Worm (Caenorhabditis elegans) whole organism, L4/young adult: ENCODE results near the gene Y22D7AL.7.

Experiments
- W03F9.2 ChIP-seq: fragments of 150-350 bp; optimal IDR thresholded peaks from 2 replicates; lab custom pipeline; 2014; ENCODE audit warnings: missing biosample characterization, missing genetic modification characterization
- dao-5 ChIP-seq: sonication (generic microtip); optimal IDR thresholded peaks from 2 replicates; lab custom pipeline; 2016; ENCODE audit warnings: missing genotype, missing genetic modification characterization, moderate library complexity, missing compliant biosample characterization
- him-1 ChIP-seq: sonication (generic microtip); optimal IDR thresholded peaks from 2 replicates; lab custom pipeline; 2016; ENCODE audit warnings: missing genotype, missing genetic modification reagents, missing genetic modification characterization, missing compliant biosample characterization

Y22D7AL.7 gene

ce11 chrIII:1579001-1579400 is 2.5 kb downstream of the Y22D7AL.7 start:
- no peak for TF ChIP-seq him-1 (tag; lab: Kevin White, UChicago)
- no peak for TF ChIP-seq dao-5 (tag; lab: Kevin White, UChicago)
- no peak for TF ChIP-seq W03F9.2

- no peak for TF ChIP-seq W03F9.2
Measured at ce11 chrIII:1580142-1580541, 3.6 kb downstream of the Y22D7AL.7 start.

- TF ChIP-seq W03F9.2 (no peak), him-1 (tag; lab: Kevin White, UChicago) (no peak), dao-5 (tag; lab: Kevin White, UChicago) (no peak)
Measured at ce11 chrIII:1583529-1583928, 7.0 kb downstream of the Y22D7AL.7 start.

- TF ChIP-seq dao-5 (tag; lab: Kevin White, UChicago) (no peak), W03F9.2 (no peak), him-1 (tag; lab: Kevin White, UChicago) (no peak)
Measured at ce11 chrIII:1584216-1584715, 7.7 kb downstream of the Y22D7AL.7 start.

- TF ChIP-seq dao-5 (tag; lab: Kevin White, UChicago) (no peak), him-1 (tag; lab: Kevin White, UChicago) (no peak), W03F9.2 (no peak)
Measured at ce11 chrIII:1591681-1592080, 15.1 kb downstream of the Y22D7AL.7 start.

ce11 chrIII:1598927-1599326 is 22.4 kb downstream of the Y22D7AL.7 start:
- TF ChIP-seq W03F9.2 = no peak
- TF ChIP-seq him-1 (tag; lab: Kevin White, UChicago) = no peak
- no peak for TF ChIP-seq dao-5 (tag; lab: Kevin White, UChicago)

ce11 chrIII:1600670-1601194 is 24.2 kb downstream of the Y22D7AL.7 start, which contains the start of gene sms-3:
TSS of gene sms-3 (minus strand) at chrIII:1601144.
- no peak for TF ChIP-seq W03F9.2

ce11 chrIII:1601464-1602169 is 25.1 kb downstream of the Y22D7AL.7 start:
- TF ChIP-seq W03F9.2 (no peak), him-1 (tag; lab: Kevin White, UChicago) (no peak), dao-5 (tag; lab: Kevin White, UChicago) (peak; percentile 24)

ce11 chrIII:1602682-1603081 is 26.1 kb downstream of the Y22D7AL.7 start:
- TF ChIP-seq dao-5 (tag; lab: Kevin White, UChicago) (no peak), him-1 (tag; lab: Kevin White, UChicago) (no peak), W03F9.2 (no peak)

- TF ChIP-seq him-1 (tag; lab: Kevin White, UChicago) (no peak), W03F9.2 (no peak), dao-5 (tag; lab: Kevin White, UChicago) (no peak)
Measured at ce11 chrIII:1603776-1604175, 27.2 kb downstream of the Y22D7AL.7 start.

ce11 chrIII:1604514-1604976 is 28.0 kb downstream of the Y22D7AL.7 start, which contains the start of gene Y22D7AL.6:
TSS of gene Y22D7AL.6 (plus strand) at chrIII:1604926.
- peak; percentile 12 for TF ChIP-seq W03F9.2
- peak; percentile 31 for TF ChIP-seq dao-5 (tag; lab: Kevin White, UChicago)
- peak; percentile 40 for TF ChIP-seq him-1 (tag; lab: Kevin White, UChicago)

ce11 chrIII:1607659-1608058 is 31.1 kb downstream of the Y22D7AL.7 start:
- no peak for TF ChIP-seq W03F9.2
- no peak for TF ChIP-seq him-1 (tag; lab: Kevin White, UChicago)
- TF ChIP-seq dao-5 (tag; lab: Kevin White, UChicago) = no peak

- TF ChIP-seq W03F9.2 (no peak), dao-5 (tag; lab: Kevin White, UChicago) (no peak), him-1 (tag; lab: Kevin White, UChicago) (no peak)
Measured at ce11 chrIII:1610938-1611337, 34.4 kb downstream of the Y22D7AL.7 start.

ce11 chrIII:1612974-1613568 is 36.5 kb downstream of the Y22D7AL.7 start:
- TF ChIP-seq dao-5 (tag; lab: Kevin White, UChicago) (no peak), him-1 (tag; lab: Kevin White, UChicago) (no peak), W03F9.2 (no peak)
